Fruit fly (Drosophila melanogaster): ENCODE data around the gene Pburs.

The Pburs gene

dm6 chr2L:14373250-14373649, 43.9 kb downstream of the Pburs start (continued):
- 0 out of 3 replicates have a peak, but pooled peaks have one; percentile 16 for TF ChIP-seq C15 (GFP tag; IDR thresholded peaks at IDR 0.05)
- TF ChIP-seq ro (GFP tag; IDR thresholded peaks at IDR 0.05) = no peak
- no peak for TF ChIP-seq CG15269 (tag; optimal IDR thresholded peaks at IDR 0.05)
- TF ChIP-seq Ets97D (GFP tag; optimal IDR thresholded peaks at IDR 0.05) = no peak
- no peak for TF ChIP-seq CG3065 (GFP tag; optimal IDR thresholded peaks at IDR 0.05)
- TF ChIP-seq CG13624 (GFP tag; optimal IDR thresholded peaks at IDR 0.05) = no peak
- no peak for TF ChIP-seq seq (GFP tag; IDR thresholded peaks at IDR 0.05)
- no peak for TF ChIP-seq E2f2 (GFP tag; IDR thresholded peaks at IDR 0.05)
- TF ChIP-seq trem (tag; optimal IDR thresholded peaks at IDR 0.05) = no peak
- no peak for TF ChIP-seq CG6813 (GFP tag; optimal IDR thresholded peaks at IDR 0.05)
- no peak for TF ChIP-seq CG31441 (GFP tag; IDR thresholded peaks at IDR 0.05)
- no peak for TF ChIP-seq pan (optimal IDR thresholded peaks at IDR 0.05)
- TF ChIP-seq pan (GFP tag; optimal IDR thresholded peaks at IDR 0.05 in 1 of 2, IDR thresholded peaks at IDR 0.05 in 1 of 2) = no peak
- no peak for TF ChIP-seq CG17829 (tag; optimal IDR thresholded peaks at IDR 0.05)
- TF ChIP-seq prd (optimal IDR thresholded peaks at IDR 0.05) = no peak
- no peak for TF ChIP-seq prd (GFP tag; IDR thresholded peaks at IDR 0.05)
- TF ChIP-seq pho (GFP tag; optimal IDR thresholded peaks at IDR 0.05) = no peak
- TF ChIP-seq oc (tag; optimal IDR thresholded peaks at IDR 0.05) = peak; percentile 68
- peak; percentile 83 for TF ChIP-seq abd-A (tag; optimal IDR thresholded peaks at IDR 0.05)
- TF ChIP-seq Mad (GFP tag; optimal IDR thresholded peaks at IDR 0.05) = no peak
- no peak for TF ChIP-seq dmrt11E (tag; optimal IDR thresholded peaks at IDR 0.05)
- peak; percentile 64; the same call in 1 of the 4 replicates for TF ChIP-seq chinmo (GFP tag; IDR thresholded peaks at IDR 0.05; ENCODE audit: partially characterized antibody)
- TF ChIP-seq psq (GFP tag; optimal IDR thresholded peaks at IDR 0.05) = no peak
- TF ChIP-seq tll (GFP tag; optimal IDR thresholded peaks at IDR 0.05) = no peak
- TF ChIP-seq sima (GFP tag; optimal IDR thresholded peaks at IDR 0.05) = no peak
- no peak for TF ChIP-seq CG8359 (GFP tag; optimal IDR thresholded peaks at IDR 0.05; ENCODE audit: borderline replicate concordance)

- TF ChIP-seq esg (GFP tag; conservative IDR thresholded peaks at IDR 0.05) (peak; percentile 84), Dad (GFP tag; optimal IDR thresholded peaks at IDR 0.05) (no peak), tio (GFP tag; optimal IDR thresholded peaks at IDR 0.05) (peak; percentile 69), pfk (GFP tag; optimal IDR thresholded peaks at IDR 0.05) (no peak), CG17361 (GFP tag; IDR thresholded peaks at IDR 0.05) (peak; percentile 41; the same call in 1 of the 3 replicates), CG32532 (GFP tag; IDR thresholded peaks at IDR 0.05) (peak; percentile 78), CG9876 (GFP tag; optimal IDR thresholded peaks at IDR 0.05) (no peak), CG10462 (GFP tag; optimal IDR thresholded peaks at IDR 0.05) (no peak), HHEX (GFP tag; optimal IDR thresholded peaks at IDR 0.05) (no peak), luna (GFP tag; optimal IDR thresholded peaks at IDR 0.05) (peak; percentile 47), Hmx (GFP tag; optimal IDR thresholded peaks at IDR 0.05) (peak; percentile 24), Dip3 (GFP tag; optimal IDR thresholded peaks at IDR 0.05) (peak; percentile 12), H15 (GFP tag; IDR thresholded peaks at IDR 0.05) (0 out of 3 replicates have a peak, but pooled peaks have one; percentile 41), dysf (GFP tag; IDR thresholded peaks at IDR 0.05) (peak; percentile 92), chif (GFP tag; optimal IDR thresholded peaks at IDR 0.05) (peak; percentile 20 to 75), CG10543 (GFP tag; optimal IDR thresholded peaks at IDR 0.05) (peak; percentile 36), Doc2 (GFP tag; IDR thresholded peaks at IDR 0.05) (no peak), emc (GFP tag; optimal IDR thresholded peaks at IDR 0.05) (no peak), CG9932 (GFP tag; IDR thresholded peaks at IDR 0.05) (peak; percentile 88), gcm2 (GFP tag; optimal IDR thresholded peaks at IDR 0.05) (peak; percentile 41), ken (GFP tag; IDR thresholded peaks at IDR 0.05) (peak; percentile 61; the same call in 1 of the 3 replicates), CG11247 (GFP tag; IDR thresholded peaks at IDR 0.05) (peak; percentile 82), schlank (tag; optimal IDR thresholded peaks at IDR 0.05) (no peak), CG8388 (GFP tag; optimal IDR thresholded peaks at IDR 0.05) (peak; percentile 73), CG8281 (tag; optimal IDR thresholded peaks at IDR 0.05) (no peak), CG7987 (GFP tag; optimal IDR thresholded peaks at IDR 0.05) (no peak), dati (GFP tag; IDR thresholded peaks at IDR 0.05) (no peak)
Measured at dm6 chr2L:14372254-14372717, 44.8 kb downstream of the Pburs start.
